Worm (Caenorhabditis elegans) whole organism, L4 larva: Measurements from ENCODE around the gene dars-2.

Experiments
- T20F7.1 ChIP-seq: fragments of 200-800 bp; sonication (Bioruptor generic); optimal IDR thresholded peaks from 2 replicates; lab custom pipeline; 2018; ENCODE audit warnings: mild to moderate bottlenecking, missing genetic modification characterization, missing compliant biosample characterization
- Y75B8A.6 ChIP-seq: fragments of 200-800 bp; sonication (Bioruptor generic); IDR thresholded peaks from 2 replicates; pipeline ENCODE4 v1.3.6; 2022; ENCODE audit warnings: missing genetic modification reagents, missing genetic modification characterization, missing compliant biosample characterization
- ZK546.5 ChIP-seq, 2 experiments: sonication (generic microtip); optimal IDR thresholded peaks; 2 replicates each; lab custom pipeline; 2017; ENCODE audit warnings: missing biosample characterization in 2 of 2, missing genetic modification characterization in 2 of 2
- ama-1 ChIP-seq: fragments of 150-350 bp; optimal IDR thresholded peaks from 2 replicates; lab custom pipeline; 2014; ENCODE audit warnings: inconsistent platforms, mixed read lengths
- daf-12 ChIP-seq: fragments of 150-350 bp; optimal IDR thresholded peaks from 2 replicates; lab custom pipeline; 2014; ENCODE audit warnings: missing biosample characterization, missing genetic modification reagents, missing genetic modification characterization
- egl-27 ChIP-seq: sonication (generic microtip); optimal IDR thresholded peaks from 3 replicates; lab custom pipeline; 2017; ENCODE audit warnings: missing biosample characterization, missing genetic modification reagents, missing genetic modification characterization
- lim-7 ChIP-seq: fragments of 200-800 bp; sonication (Bioruptor generic); IDR thresholded peaks from 2 replicates; pipeline ENCODE4 v1.3.6; 2022; ENCODE audit warnings: missing genetic modification characterization, missing compliant biosample characterization
- lin-39 ChIP-seq: fragments of 150-350 bp; optimal IDR thresholded peaks from 2 replicates; lab custom pipeline; 2014; ENCODE audit warnings: missing biosample characterization, missing genetic modification reagents, missing genetic modification characterization
- lir-3 ChIP-seq: sonication (generic microtip); optimal IDR thresholded peaks from 2 replicates; lab custom pipeline; 2016; ENCODE audit warnings: mild to moderate bottlenecking, missing genetic modification characterization, missing compliant biosample characterization
- mdl-1 ChIP-seq, 2 experiments: fragments of 150-350 bp in 1 of 2; sonication (generic microtip) in 1 of 2; optimal IDR thresholded peaks; 2 replicates each; lab custom pipeline; 2014 to 2017; ENCODE audit warnings: missing biosample characterization in 2 of 2, missing genetic modification characterization in 2 of 2
- zfp-3 ChIP-seq: fragments of 200-800 bp; sonication (Bioruptor generic); conservative IDR thresholded peaks from 2 replicates; pipeline ENCODE4 v1.3.6; 2022; ENCODE audit warnings: missing genetic modification reagents, missing genetic modification characterization, missing compliant biosample characterization

ce11 chrV:12045132-12045531 lies 3.4 kb upstream of the dars-2 start, which contains the start of gene F10C2.5:
- no peak for TF ChIP-seq ama-1 (lab: Kevin White, UChicago)
- TF ChIP-seq lin-39, result no peak
- TF ChIP-seq zfp-3 (GFP tag; lab: Robert Waterston, UW), result no peak
- no peak for TF ChIP-seq ZK546.5 (tag; optimal IDR thresholded peaks at IDR 0.05; lab: Kevin White, UChicago)
- TF ChIP-seq daf-12, result no peak
- no peak for TF ChIP-seq lim-7 (GFP tag; lab: Robert Waterston, UW)
- TF ChIP-seq lir-3 (tag; lab: Kevin White, UChicago), result no peak
- TF ChIP-seq mdl-1 (tag; optimal IDR thresholded peaks at IDR 0.05; lab: Kevin White, UChicago), result no peak
- TF ChIP-seq Y75B8A.6 (GFP tag; lab: Robert Waterston, UW), result no peak
- no peak for TF ChIP-seq T20F7.1 (GFP tag; lab: Kevin White, UChicago)
- TF ChIP-seq egl-27 (tag; lab: Kevin White, UChicago), result no peak
